Fruit fly (Drosophila melanogaster): Measurements from ENCODE around the gene CG31459.

CG31459 gene

dm6 chr3R:19888156-19888784, 47.6 kb downstream of the CG31459 start, which contains the start of gene ninaE:
Gene ninaE (minus strand): TSS chr3R:19888206.
- no peak for TF ChIP-seq CG4496 (GFP tag; IDR thresholded peaks at IDR 0.05)
- no peak for TF ChIP-seq Snoo (tag; optimal IDR thresholded peaks at IDR 0.05)
- TF ChIP-seq Pif1A (GFP tag; optimal IDR thresholded peaks at IDR 0.05), result no peak
- no peak for TF ChIP-seq CG32121 (GFP tag; IDR thresholded peaks at IDR 0.05)
- no peak for TF ChIP-seq D1 (tag; optimal IDR thresholded peaks at IDR 0.05)
- no peak for TF ChIP-seq CG8159 (tag; optimal IDR thresholded peaks at IDR 0.05)

- TF ChIP-seq EcR (GFP tag; optimal IDR thresholded peaks at IDR 0.05) (no peak), CG4496 (GFP tag; IDR thresholded peaks at IDR 0.05) (0 out of 3 replicates have a peak, but pooled peaks have one; percentile 7), CG8301 (tag; optimal IDR thresholded peaks at IDR 0.05) (peak; percentile 52), Pif1A (GFP tag; optimal IDR thresholded peaks at IDR 0.05) (no peak), CG14655 (GFP tag; optimal IDR thresholded peaks at IDR 0.05) (peak; percentile 65), CG10348 (GFP tag; IDR thresholded peaks at IDR 0.05) (no peak), CG17806 (tag; optimal IDR thresholded peaks at IDR 0.05) (no peak), CG8159 (tag; optimal IDR thresholded peaks at IDR 0.05) (peak; percentile 16)
Measured at dm6 chr3R:19889603-19890187, 49.0 kb downstream of the CG31459 start.

dm6 chr3R:19890340-19890998, 49.8 kb downstream of the CG31459 start, which contains the start of gene CG4733:
Gene CG4733 (plus strand): TSS chr3R:19890689.
- peak; percentile 14 for TF ChIP-seq CG14655 (GFP tag; optimal IDR thresholded peaks at IDR 0.05)
- no peak for TF ChIP-seq D1 (tag; optimal IDR thresholded peaks at IDR 0.05)
- no peak for TF ChIP-seq rn (GFP tag; IDR thresholded peaks at IDR 0.05)
- peak; percentile 58 for TF ChIP-seq CG13204 (GFP tag; optimal IDR thresholded peaks at IDR 0.05)
- TF ChIP-seq Pif1B (GFP tag; optimal IDR thresholded peaks at IDR 0.05), result no peak
- TF ChIP-seq gl (tag; optimal IDR thresholded peaks at IDR 0.05), result no peak
- no peak for TF ChIP-seq Snoo (tag; optimal IDR thresholded peaks at IDR 0.05)
- peak; percentile 29; the same call in 1 of the 2 replicates for TF ChIP-seq CG12605 (GFP tag; IDR thresholded peaks at IDR 0.05)
- no peak for TF ChIP-seq CG8159 (tag; optimal IDR thresholded peaks at IDR 0.05)
- 0 out of 3 replicates have a peak, but pooled peaks have one; percentile 32 for TF ChIP-seq CG4496 (GFP tag; IDR thresholded peaks at IDR 0.05)
- TF ChIP-seq EcR (GFP tag; optimal IDR thresholded peaks at IDR 0.05), result no peak
- TF ChIP-seq Ets98B (GFP tag; IDR thresholded peaks at IDR 0.05), result no peak; the same call in 1 of the 2 replicates
- no peak for TF ChIP-seq CG15710 (tag; optimal IDR thresholded peaks at IDR 0.05)
- peak; percentile 31; the same call in 1 of the 2 replicates for TF ChIP-seq CG32121 (GFP tag; IDR thresholded peaks at IDR 0.05)
- no peak for TF ChIP-seq CG8301 (tag; optimal IDR thresholded peaks at IDR 0.05)
- no peak for TF ChIP-seq Pif1A (GFP tag; optimal IDR thresholded peaks at IDR 0.05)
- TF ChIP-seq fd96Ca (GFP tag; IDR thresholded peaks at IDR 0.05), result no peak
- no peak for TF ChIP-seq CG17806 (tag; optimal IDR thresholded peaks at IDR 0.05)

- 0 out of 3 replicates have a peak, but pooled peaks have one; percentile 48 for TF ChIP-seq fd96Ca (GFP tag; IDR thresholded peaks at IDR 0.05)
- no peak for TF ChIP-seq Pif1B (GFP tag; optimal IDR thresholded peaks at IDR 0.05)
- TF ChIP-seq CG32121 (GFP tag; IDR thresholded peaks at IDR 0.05), result 0 out of 2 replicates have a peak, but pooled peaks have one; percentile 9
- TF ChIP-seq Ets98B (GFP tag; IDR thresholded peaks at IDR 0.05), result no peak
- no peak for TF ChIP-seq CG14655 (GFP tag; optimal IDR thresholded peaks at IDR 0.05)
- no peak for TF ChIP-seq EcR (GFP tag; optimal IDR thresholded peaks at IDR 0.05)
- TF ChIP-seq Snoo (tag; optimal IDR thresholded peaks at IDR 0.05), result no peak
- no peak for TF ChIP-seq CG17806 (tag; optimal IDR thresholded peaks at IDR 0.05)
- no peak for TF ChIP-seq CG34367 (tag; optimal IDR thresholded peaks at IDR 0.05)
- no peak for TF ChIP-seq Pif1A (GFP tag; optimal IDR thresholded peaks at IDR 0.05)
- TF ChIP-seq CG15710 (tag; optimal IDR thresholded peaks at IDR 0.05), result no peak
- TF ChIP-seq CG8301 (tag; optimal IDR thresholded peaks at IDR 0.05), result no peak
Measured at dm6 chr3R:19891363-19891762, 50.7 kb downstream of the CG31459 start.
